Fruit fly (Drosophila melanogaster) whole organism, embryonic: ENCODE results near the gene Paics.

Source experiments
- Atf-2 ChIP-seq: fragments of 200-800 bp; sonication (Bioruptor generic); optimal IDR thresholded peaks from 2 replicates; lab custom pipeline; 2016; ENCODE audit warnings: missing biosample characterization, missing genetic modification characterization
- Atf6 ChIP-seq: fragments of 200-800 bp; sonication (Bioruptor generic); IDR thresholded peaks from 2 replicates; pipeline ENCODE4 v1.3.6; 2022; ENCODE audit warnings: missing biosample characterization, missing genetic modification characterization
- B-H1 ChIP-seq: fragments of 200-800 bp; sonication (Bioruptor generic); IDR thresholded peaks from 3 replicates; pipeline ENCODE4 v1.3.6; 2022; ENCODE audit warnings: missing biosample characterization, missing genetic modification characterization
- BtbVII ChIP-seq: fragments of 200-800 bp; sonication (Bioruptor generic); optimal IDR thresholded peaks from 3 replicates; lab custom pipeline; 2017; ENCODE audit warnings: missing biosample characterization, mild to moderate bottlenecking, missing genetic modification characterization
- C15 ChIP-seq: fragments of 200-800 bp; sonication (Bioruptor generic); IDR thresholded peaks from 3 replicates; pipeline ENCODE4 v1.3.6; 2022; ENCODE audit warnings: missing biosample characterization, missing genetic modification characterization
- CG10366 ChIP-seq: fragments of 200-800 bp; sonication (Bioruptor generic); IDR thresholded peaks from 2 replicates; pipeline ENCODE4 v1.3.6; 2022; ENCODE audit warnings: missing biosample characterization, missing genetic modification characterization
- CG10462 ChIP-seq: fragments of 200-800 bp; sonication (Bioruptor generic); optimal IDR thresholded peaks from 2 replicates; lab custom pipeline; 2016; ENCODE audit warnings: missing biosample characterization, missing genetic modification characterization
- CG11093 ChIP-seq: fragments of 200-800 bp; sonication (Bioruptor generic); IDR thresholded peaks from 3 replicates; pipeline ENCODE4 v1.3.6; 2022; ENCODE audit warnings: missing biosample characterization, missing genetic modification characterization
- CG12769 ChIP-seq: fragments of 200-800 bp; sonication (Bioruptor generic); optimal IDR thresholded peaks from 2 replicates; lab custom pipeline; 2019; ENCODE audit warnings: missing biosample characterization, mild to moderate bottlenecking, missing genetic modification characterization, moderate library complexity
- CG14965 ChIP-seq: fragments of 200-800 bp; sonication (Bioruptor generic); optimal IDR thresholded peaks from 2 replicates; lab custom pipeline; 2016; ENCODE audit warnings: missing biosample characterization, missing genetic modification characterization, borderline replicate concordance
- CG15073 ChIP-seq: fragments of 200-800 bp; sonication (Bioruptor generic); optimal IDR thresholded peaks from 2 replicates; lab custom pipeline; 2016; ENCODE audit warnings: missing biosample characterization, missing genetic modification characterization
- CG1529 ChIP-seq: fragments of 200-800 bp; sonication (Bioruptor generic); optimal IDR thresholded peaks from 3 replicates; lab custom pipeline; 2018; ENCODE audit warnings: missing biosample characterization, missing genetic modification characterization
- CG15479 ChIP-seq: fragments of 200-800 bp; sonication (Bioruptor generic); optimal IDR thresholded peaks from 3 replicates; lab custom pipeline; 2019; ENCODE audit warnings: missing biosample characterization, mild to moderate bottlenecking, missing genetic modification characterization, moderate library complexity
- CG17802 ChIP-seq: fragments of 200-800 bp; sonication (Bioruptor generic); optimal IDR thresholded peaks from 2 replicates; lab custom pipeline; 2018; ENCODE audit warnings: missing biosample characterization, mild to moderate bottlenecking, missing genetic modification characterization, moderate library complexity
- CG17912 ChIP-seq: fragments of 200-800 bp; sonication (Bioruptor generic); optimal IDR thresholded peaks from 2 replicates; lab custom pipeline; 2018; ENCODE audit warnings: missing biosample characterization, mild to moderate bottlenecking, missing genetic modification characterization
- CG18619 ChIP-seq: fragments of 200-800 bp; sonication (Bioruptor generic); optimal IDR thresholded peaks from 3 replicates; lab custom pipeline; 2017; ENCODE audit warnings: missing biosample characterization, mild to moderate bottlenecking, missing genetic modification characterization
- CG30403 ChIP-seq: fragments of 200-800 bp; sonication (Bioruptor generic); optimal IDR thresholded peaks from 3 replicates; lab custom pipeline; 2016; ENCODE audit warnings: missing biosample characterization, missing genetic modification characterization
- CG3281 ChIP-seq: fragments of 200-800 bp; sonication (Bioruptor generic); optimal IDR thresholded peaks from 3 replicates; lab custom pipeline; 2017; ENCODE audit warnings: missing biosample characterization, mild to moderate bottlenecking, missing genetic modification characterization
- CG3847 ChIP-seq: fragments of 200-800 bp; sonication (Bioruptor generic); IDR thresholded peaks from 2 replicates; pipeline ENCODE4 v1.3.6; 2022; ENCODE audit warnings: missing biosample characterization, missing genetic modification characterization
- CG42726 ChIP-seq: fragments of 200-800 bp; sonication (Bioruptor generic); IDR thresholded peaks from 2 replicates; pipeline ENCODE4 v1.3.6; 2022; ENCODE audit warnings: missing biosample characterization, missing genetic modification characterization; ENCODE audit not compliant: partially characterized antibody
- CG4404 ChIP-seq: fragments of 200-800 bp; sonication (Bioruptor generic); IDR thresholded peaks from 2 replicates; pipeline ENCODE4 v1.3.6; 2022; ENCODE audit warnings: missing biosample characterization, missing genetic modification characterization
- CG6813 ChIP-seq: fragments of 200-800 bp; sonication (Bioruptor generic); optimal IDR thresholded peaks from 2 replicates; lab custom pipeline; 2017; ENCODE audit warnings: missing biosample characterization, missing genetic modification characterization, mild to moderate bottlenecking, moderate library complexity, missing genetic modification reagents
- CG8089 ChIP-seq: fragments of 200-800 bp; sonication (Bioruptor generic); optimal IDR thresholded peaks from 3 replicates; lab custom pipeline; 2016; ENCODE audit warnings: missing biosample characterization, missing genetic modification characterization
- Dip3 ChIP-seq: fragments of 200-800 bp; sonication (Bioruptor generic); optimal IDR thresholded peaks from 3 replicates; lab custom pipeline; 2016; ENCODE audit warnings: missing biosample characterization, missing genetic modification characterization
- Doc2 ChIP-seq: fragments of 200-800 bp; sonication (Bioruptor generic); IDR thresholded peaks from 2 replicates; pipeline ENCODE4 v1.3.6; 2022; ENCODE audit warnings: missing biosample characterization, missing genetic modification characterization
- Fer3 ChIP-seq: fragments of 200-800 bp; sonication (Bioruptor generic); optimal IDR thresholded peaks from 2 replicates; lab custom pipeline; 2018; ENCODE audit warnings: missing biosample characterization, mild to moderate bottlenecking, missing genetic modification characterization, moderate library complexity
- Med ChIP-seq: fragments of 200-800 bp; sonication (Bioruptor generic); peaks from one replicate; lab custom pipeline; 2016; ENCODE audit warnings: missing biosample characterization, missing genetic modification characterization, mild to moderate bottlenecking, inconsistent platforms, moderate library complexity
- Six4 ChIP-seq: fragments of 200-800 bp; sonication (Bioruptor generic); optimal IDR thresholded peaks from 2 replicates; lab custom pipeline; 2016; ENCODE audit warnings: missing biosample characterization, missing genetic modification characterization
- Sox102F ChIP-seq: fragments of 200-800 bp; sonication (Bioruptor generic); optimal IDR thresholded peaks from 2 replicates; lab custom pipeline; 2018; ENCODE audit warnings: missing biosample characterization, mild to moderate bottlenecking, missing genetic modification characterization, moderate library complexity
- Sry-δ ChIP-seq: fragments of 200-800 bp; sonication (Bioruptor generic); optimal IDR thresholded peaks from 2 replicates; lab custom pipeline; 2016; ENCODE audit warnings: missing biosample characterization, missing genetic modification characterization
- TFAM ChIP-seq: fragments of 200-800 bp; sonication (Bioruptor generic); optimal IDR thresholded peaks from 2 replicates; lab custom pipeline; 2017; ENCODE audit warnings: missing biosample characterization, missing genetic modification characterization, inconsistent platforms
- Trl ChIP-seq, 3 experiments: fragments of >200 bp in 2 of 3; fragments of 200-800 bp in 1 of 3; sonication (Bioruptor generic) in 1 of 3; optimal IDR thresholded peaks; 2 replicates in 1 of 3; 3 replicates in 2 of 3; lab custom pipeline; 2016 to 2017; ENCODE audit warnings: missing biosample characterization in 1 of 3, missing genetic modification characterization in 1 of 3
- abd-A ChIP-seq: fragments of 200-800 bp; sonication (Bioruptor generic); optimal IDR thresholded peaks from 3 replicates; lab custom pipeline; 2019; ENCODE audit warnings: missing biosample characterization, mild to moderate bottlenecking, missing genetic modification characterization, moderate library complexity
- al ChIP-seq: fragments of 200-800 bp; sonication (Bioruptor generic); IDR thresholded peaks from 2 replicates; pipeline ENCODE4 v1.3.6; 2022; ENCODE audit warnings: missing biosample characterization, missing genetic modification characterization
- cato ChIP-seq: fragments of 200-800 bp; sonication (Bioruptor generic); optimal IDR thresholded peaks from 2 replicates; lab custom pipeline; 2016; ENCODE audit warnings: missing biosample characterization, missing genetic modification characterization, borderline replicate concordance
- chinmo ChIP-seq: fragments of 200-800 bp; sonication (Bioruptor generic); IDR thresholded peaks from 4 replicates; pipeline ENCODE4 v1.3.6; 2022; ENCODE audit warnings: missing biosample characterization, missing genetic modification characterization; ENCODE audit not compliant: partially characterized antibody
- en ChIP-seq: fragments of 200-800 bp; sonication (Bioruptor generic); optimal IDR thresholded peaks from 2 replicates; lab custom pipeline; 2016; ENCODE audit warnings: missing biosample characterization, missing genetic modification characterization
- ftz-f1 ChIP-seq: fragments of 200-800 bp; sonication (Bioruptor generic); optimal IDR thresholded peaks from 2 replicates; lab custom pipeline; 2016; ENCODE audit warnings: missing biosample characterization, missing genetic modification characterization
- ind ChIP-seq: fragments of 200-800 bp; sonication (Bioruptor generic); optimal IDR thresholded peaks from 3 replicates; lab custom pipeline; 2016; ENCODE audit warnings: missing biosample characterization, missing genetic modification characterization
- jing ChIP-seq: fragments of 200-800 bp; sonication (Bioruptor generic); optimal IDR thresholded peaks from 2 replicates; lab custom pipeline; 2018; ENCODE audit warnings: missing biosample characterization, mild to moderate bottlenecking, missing genetic modification characterization
- lbe ChIP-seq: fragments of 200-800 bp; sonication (Bioruptor generic); optimal IDR thresholded peaks from 2 replicates; lab custom pipeline; 2016; ENCODE audit warnings: missing biosample characterization, mild to moderate bottlenecking, missing genetic modification characterization
- luna ChIP-seq: fragments of 200-800 bp; sonication (Bioruptor generic); optimal IDR thresholded peaks from 2 replicates; lab custom pipeline; 2016; ENCODE audit warnings: missing biosample characterization, missing genetic modification characterization
- pan ChIP-seq, 4 experiments: fragments of >200 bp in 3 of 4; fragments of 200-800 bp in 1 of 4; sonication (Bioruptor generic) in 1 of 4; optimal IDR thresholded peaks in 3 of 4; IDR thresholded peaks in 1 of 4; 2 replicates each; pipeline versions ENCODE4 v1.3.6 to Lab custom; 2017 to 2022; ENCODE audit warnings: missing biosample characterization in 2 of 4, missing genetic modification characterization in 2 of 4, mixed read lengths in 1 of 4
- pum ChIP-seq: fragments of 200-800 bp; sonication (Bioruptor generic); optimal IDR thresholded peaks from 2 replicates; lab custom pipeline; 2016; ENCODE audit warnings: missing biosample characterization, missing genetic modification characterization
- scrt ChIP-seq: fragments of 200-800 bp; sonication (Bioruptor generic); optimal IDR thresholded peaks from 2 replicates; lab custom pipeline; 2018; ENCODE audit warnings: missing biosample characterization, mild to moderate bottlenecking, missing genetic modification characterization, moderate library complexity
- sim ChIP-seq: fragments of 200-800 bp; sonication (Bioruptor generic); IDR thresholded peaks from 2 replicates; pipeline ENCODE4 v1.3.6; 2022; ENCODE audit warnings: missing biosample characterization, missing genetic modification characterization
- tll ChIP-seq, 2 experiments: fragments of 200-800 bp in 1 of 2; fragments of >200 bp in 1 of 2; sonication (Bioruptor generic) in 1 of 2; optimal IDR thresholded peaks; 2 replicates each; lab custom pipeline; 2017 to 2019; ENCODE audit warnings: missing biosample characterization in 2 of 2, missing genetic modification characterization in 2 of 2, mild to moderate bottlenecking in 1 of 2, moderate library complexity in 1 of 2
- zf30C ChIP-seq: fragments of 200-800 bp; sonication (Bioruptor generic); optimal IDR thresholded peaks from 3 replicates; lab custom pipeline; 2018; ENCODE audit warnings: missing biosample characterization, mild to moderate bottlenecking, missing genetic modification characterization
- zfh2 ChIP-seq: fragments of 200-800 bp; sonication (Bioruptor generic); optimal IDR thresholded peaks from 2 replicates; lab custom pipeline; 2016; ENCODE audit warnings: missing biosample characterization, missing genetic modification characterization

Gene Paics

dm6 chrX:12749891-12750581 is 10.4 kb downstream of the Paics start (continued):
- TF ChIP-seq CG18619 (GFP tag; lab: Kevin White, UChicago) (no peak), CG11093 (GFP tag; lab: Robert Waterston, UW) (no peak), lbe (GFP tag; lab: Kevin White, UChicago) (no peak), chinmo (no peak), Six4 (no peak), sim (GFP tag; lab: Robert Waterston, UW) (no peak), al (GFP tag; lab: Robert Waterston, UW) (no peak), tll (GFP tag; optimal IDR thresholded peaks at IDR 0.05; lab: Kevin White, UChicago) (peak in 1 of 2 experiments; percentile 29), CG15479 (GFP tag; lab: Kevin White, UChicago) (no peak), ind (GFP tag; lab: Kevin White, UChicago) (no peak), pan (optimal IDR thresholded peaks at IDR 0.05; lab: Kevin White, UChicago) (no peak), pan (GFP tag; optimal IDR thresholded peaks at IDR 0.05 in 1 of 2, IDR thresholded peaks at IDR 0.05 in 1 of 2) (no peak), CG6813 (GFP tag; lab: Kevin White, UChicago) (peak; percentile 24), C15 (GFP tag; lab: Robert Waterston, UW) (no peak), CG17912 (GFP tag; lab: Kevin White, UChicago) (peak; percentile 0), CG30403 (GFP tag; lab: Kevin White, UChicago) (no peak), TFAM (GFP tag; lab: Kevin White, UChicago) (no peak), scrt (peak; percentile 89), cato (GFP tag; lab: Kevin White, UChicago) (no peak), Fer3 (tag; lab: Kevin White, UChicago) (no peak), CG10462 (GFP tag; lab: Kevin White, UChicago) (no peak), CG10366 (GFP tag; lab: Robert Waterston, UW) (no peak), zfh2 (no peak), pum (no peak), CG1529 (no peak), Atf6 (0 out of 2 replicates have a peak, but pooled peaks have one; percentile 10), Doc2 (GFP tag; lab: Robert Waterston, UW) (no peak), CG12769 (tag; lab: Kevin White, UChicago) (no peak), CG3847 (GFP tag; lab: Robert Waterston, UW) (no peak), CG15073 (GFP tag; lab: Kevin White, UChicago) (no peak), Sry-δ (no peak), Sox102F (GFP tag; lab: Kevin White, UChicago) (no peak), CG4404 (GFP tag; lab: Robert Waterston, UW) (no peak), jing (GFP tag; lab: Kevin White, UChicago) (no peak), en (no peak), BtbVII (GFP tag; lab: Kevin White, UChicago) (no peak), CG14965 (GFP tag; lab: Kevin White, UChicago) (no peak), Dip3 (GFP tag; lab: Kevin White, UChicago) (no peak), Med (GFP tag; lab: Kevin White, UChicago) (peak; percentile 78), CG42726 (no peak), CG3281 (GFP tag; lab: Kevin White, UChicago) (peak; percentile 9), CG8089 (GFP tag; lab: Kevin White, UChicago) (no peak), B-H1 (GFP tag; lab: Robert Waterston, UW) (no peak), luna (GFP tag; lab: Kevin White, UChicago) (no peak), Atf-2 (GFP tag; lab: Kevin White, UChicago) (no peak), abd-A (no peak), ftz-f1 (no peak), Trl (optimal IDR thresholded peaks at IDR 0.05; lab: Kevin White, UChicago) (no peak), Trl (GFP tag; optimal IDR thresholded peaks at IDR 0.05; lab: Kevin White, UChicago) (no peak), zf30C (GFP tag; lab: Kevin White, UChicago) (no peak), CG17802 (tag; lab: Kevin White, UChicago) (no peak)
